Fruit fly (Drosophila melanogaster) whole organism: ENCODE measurements around the gene qtc.

Source experiments
- pan ChIP-seq: fragments of >200 bp; optimal IDR thresholded peaks from 2 replicates; lab custom pipeline; 2017
- psq ChIP-seq: fragments of >200 bp; optimal IDR thresholded peaks from 2 replicates; lab custom pipeline; 2017

- no peak for TF ChIP-seq psq (lab: Kevin White, UChicago)
- no peak for TF ChIP-seq pan (lab: Kevin White, UChicago)
These were observed 43.1 kb downstream of the qtc start for dm6 chr2L:5103733-5104132.
